Worm (Caenorhabditis elegans): Measurements from ENCODE around the gene gcna-1.

DNA sequence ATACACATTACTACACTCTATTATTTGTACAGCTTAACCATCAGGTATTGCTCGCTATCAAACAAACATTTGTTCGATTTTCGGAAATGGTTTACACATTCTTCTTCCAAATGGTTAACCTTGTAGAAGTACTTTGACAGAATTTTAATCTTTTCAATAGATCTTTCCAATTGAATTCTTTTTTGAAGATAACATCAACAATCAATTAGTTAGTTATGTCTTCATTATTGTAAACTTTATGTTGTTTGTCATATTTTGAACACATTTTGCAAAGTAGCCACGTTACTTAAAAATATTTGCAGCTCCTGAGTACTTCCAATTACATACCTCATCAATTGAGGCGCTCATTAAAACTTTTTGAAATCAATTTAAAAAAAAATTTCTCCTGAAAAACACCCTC is 43.5 kb downstream of the gcna-1 start:
- TF ChIP-seq sptf-1 (tag; optimal IDR thresholded peaks at IDR 0.05) (no peak), aly-2 (tag; optimal IDR thresholded peaks at IDR 0.05) (no peak), fkh-4 (tag; optimal IDR thresholded peaks at IDR 0.05; ENCODE audit: borderline replicate concordance) (no peak), irx-1 (tag; optimal IDR thresholded peaks at IDR 0.05) (no peak), fos-1 (tag; optimal IDR thresholded peaks at IDR 0.05) (no peak), nhr-11 (tag; optimal IDR thresholded peaks at IDR 0.05) (no peak), elt-2 (tag; optimal IDR thresholded peaks at IDR 0.05) (no peak)
